Worm (Caenorhabditis elegans) whole organism, L4 larva: ENCODE data around the gene srg-5.

Experiments used
- R02D3.7 ChIP-seq: fragments of 150-350 bp; sonication (generic microtip); optimal IDR thresholded peaks from 3 replicates; lab custom pipeline; 2014; ENCODE audit warnings: missing biosample characterization, missing genetic modification characterization
- T20F7.1 ChIP-seq: fragments of 200-800 bp; sonication (Bioruptor generic); optimal IDR thresholded peaks from 2 replicates; lab custom pipeline; 2018; ENCODE audit warnings: mild to moderate bottlenecking, missing genetic modification characterization, missing compliant biosample characterization
- Y5F2A.4 ChIP-seq: fragments of 200-800 bp; sonication (Bioruptor generic); optimal IDR thresholded peaks from 2 replicates; lab custom pipeline; 2018; ENCODE audit warnings: mild to moderate bottlenecking, missing genetic modification characterization, missing compliant biosample characterization
- Y75B8A.6 ChIP-seq: fragments of 200-800 bp; sonication (Bioruptor generic); IDR thresholded peaks from 2 replicates; pipeline ENCODE4 v1.3.6; 2022; ENCODE audit warnings: missing genetic modification reagents, missing genetic modification characterization, missing compliant biosample characterization
- aha-1 ChIP-seq: fragments of 150-350 bp; peaks from one replicate; lab custom pipeline; 2014; ENCODE audit warnings: missing biosample characterization, missing genetic modification characterization
- ama-1 ChIP-seq: fragments of 150-350 bp; optimal IDR thresholded peaks from 2 replicates; lab custom pipeline; 2014; ENCODE audit warnings: inconsistent platforms, mixed read lengths
- attf-4 ChIP-seq: sonication (generic microtip); optimal IDR thresholded peaks from 3 replicates; lab custom pipeline; 2017; ENCODE audit warnings: missing biosample characterization, missing genetic modification characterization
- ceh-20 ChIP-seq: fragments of 200-800 bp; sonication (Bioruptor generic); IDR thresholded peaks from 2 replicates; pipeline ENCODE4 v1.3.6; 2022; ENCODE audit warnings: missing genetic modification reagents, missing genetic modification characterization, missing compliant biosample characterization
- ceh-28 ChIP-seq: fragments of 150-350 bp; optimal IDR thresholded peaks from 2 replicates; lab custom pipeline; 2014; ENCODE audit warnings: missing biosample characterization, missing genetic modification reagents, missing genetic modification characterization
- ceh-32 ChIP-seq: sonication (generic microtip); optimal IDR thresholded peaks from 2 replicates; lab custom pipeline; 2016; ENCODE audit warnings: mild to moderate bottlenecking, missing genetic modification characterization, missing compliant biosample characterization; ENCODE audit not compliant: poor library complexity
- ceh-44 ChIP-seq: fragments of 200-800 bp; sonication (Bioruptor generic); IDR thresholded peaks from 2 replicates; pipeline ENCODE4 v1.3.6; 2022; ENCODE audit warnings: missing genetic modification reagents, missing genetic modification characterization, missing compliant biosample characterization
- ceh-62 ChIP-seq: sonication (generic microtip); optimal IDR thresholded peaks from 2 replicates; lab custom pipeline; 2017; ENCODE audit warnings: missing biosample characterization, missing genetic modification characterization
- ces-1 ChIP-seq: fragments of 150-350 bp; sonication (generic microtip); optimal IDR thresholded peaks from 4 replicates; lab custom pipeline; 2014; ENCODE audit warnings: missing biosample characterization, missing genetic modification reagents, missing genetic modification characterization
- ctbp-1 ChIP-seq: fragments of 200-800 bp; sonication (Bioruptor generic); IDR thresholded peaks from 2 replicates; pipeline ENCODE4 v1.3.6; 2022; ENCODE audit warnings: missing genetic modification reagents, missing genetic modification characterization, missing compliant biosample characterization
- daf-16 ChIP-seq, 3 experiments: sonication (generic microtip); optimal IDR thresholded peaks; 2 replicates each; lab custom pipeline; 2016 to 2017; ENCODE audit warnings: missing genetic modification characterization in 3 of 3, missing genetic modification reagents in 3 of 3, mild to moderate bottlenecking in 2 of 3, missing compliant biosample characterization in 2 of 3, missing biosample characterization in 1 of 3, moderate library complexity in 1 of 3
- dmd-6 ChIP-seq: fragments of 200-800 bp; sonication (Bioruptor generic); IDR thresholded peaks from 2 replicates; pipeline ENCODE4 v1.3.6; 2022; ENCODE audit warnings: missing genetic modification reagents, missing genetic modification characterization, missing compliant biosample characterization
- dmd-8 ChIP-seq: fragments of 200-800 bp; sonication (Bioruptor generic); IDR thresholded peaks from 2 replicates; pipeline ENCODE4 v1.3.6; 2022; ENCODE audit warnings: missing genetic modification characterization, missing compliant biosample characterization
- duxl-1 ChIP-seq: sonication (generic microtip); optimal IDR thresholded peaks from 2 replicates; lab custom pipeline; 2016; ENCODE audit warnings: mild to moderate bottlenecking, missing genetic modification characterization, moderate library complexity, missing compliant biosample characterization; ENCODE audit not compliant: poor library complexity
- egl-27 ChIP-seq: sonication (generic microtip); optimal IDR thresholded peaks from 3 replicates; lab custom pipeline; 2017; ENCODE audit warnings: missing biosample characterization, missing genetic modification reagents, missing genetic modification characterization
- egl-43 ChIP-seq: fragments of 200-800 bp; sonication (Bioruptor generic); IDR thresholded peaks from 2 replicates; pipeline ENCODE4 v1.3.6; 2022; ENCODE audit warnings: missing genetic modification reagents, missing genetic modification characterization, missing compliant biosample characterization
- hlh-11 ChIP-seq: fragments of 200-800 bp; sonication (Bioruptor generic); optimal IDR thresholded peaks from 2 replicates; lab custom pipeline; 2018; ENCODE audit warnings: mild to moderate bottlenecking, missing genetic modification characterization, missing compliant biosample characterization
- hlh-30 ChIP-seq: sonication (generic microtip); optimal IDR thresholded peaks from 2 replicates; lab custom pipeline; 2017; ENCODE audit warnings: antibody characterized with exemption, mild to moderate bottlenecking, missing genetic modification characterization, missing compliant biosample characterization; ENCODE audit not compliant: insufficient read depth
- hmg-1.1 ChIP-seq: fragments of 200-800 bp; sonication (Bioruptor generic); IDR thresholded peaks from 2 replicates; pipeline ENCODE4 v1.3.6; 2022; ENCODE audit warnings: missing genetic modification reagents, missing genetic modification characterization, missing compliant biosample characterization
- jun-1 ChIP-seq: fragments of 150-350 bp; optimal IDR thresholded peaks from 2 replicates; lab custom pipeline; 2014; ENCODE audit warnings: missing biosample characterization, missing genetic modification reagents, missing genetic modification characterization
- lin-1 ChIP-seq: fragments of 200-800 bp; sonication (Bioruptor generic); IDR thresholded peaks from 2 replicates; pipeline ENCODE4 v1.3.6; 2022; ENCODE audit warnings: missing genetic modification reagents, missing genetic modification characterization, missing compliant biosample characterization
- lin-29 ChIP-seq: fragments of 200-800 bp; sonication (Bioruptor generic); IDR thresholded peaks from 2 replicates; pipeline ENCODE4 v1.3.6; 2022; ENCODE audit warnings: missing genetic modification reagents, missing genetic modification characterization, missing compliant biosample characterization
- lsy-2 ChIP-seq, 2 experiments: fragments of 150-350 bp in 1 of 2; sonication (generic microtip) in 1 of 2; optimal IDR thresholded peaks; 2 replicates each; lab custom pipeline; 2014 to 2017; ENCODE audit warnings: missing biosample characterization in 2 of 2, missing genetic modification characterization in 2 of 2
- madf-5 ChIP-seq, 2 experiments: fragments of 200-800 bp; sonication (Bioruptor generic); IDR thresholded peaks; 2 replicates each; pipeline ENCODE4 v1.3.6; 2022; ENCODE audit warnings: missing compliant biosample characterization in 2 of 2, missing genetic modification characterization in 2 of 2
- madf-9 ChIP-seq: fragments of 200-800 bp; sonication (Bioruptor generic); conservative IDR thresholded peaks from 2 replicates; pipeline ENCODE4 v1.3.6; 2022; ENCODE audit warnings: missing genetic modification reagents, missing genetic modification characterization, missing compliant biosample characterization
- mxl-3 ChIP-seq: fragments of 200-800 bp; sonication (Bioruptor generic); optimal IDR thresholded peaks from 2 replicates; lab custom pipeline; 2018; ENCODE audit warnings: mild to moderate bottlenecking, missing genetic modification characterization, missing compliant biosample characterization
- nhr-10 ChIP-seq: fragments of 150-350 bp; optimal IDR thresholded peaks from 2 replicates; lab custom pipeline; 2014; ENCODE audit warnings: missing biosample characterization, missing genetic modification characterization
- nhr-111 ChIP-seq: fragments of 200-800 bp; sonication (Bioruptor generic); optimal IDR thresholded peaks from 2 replicates; lab custom pipeline; 2018; ENCODE audit warnings: mild to moderate bottlenecking, missing genetic modification characterization, missing compliant biosample characterization
- nhr-237 ChIP-seq: sonication (generic microtip); optimal IDR thresholded peaks from 2 replicates; lab custom pipeline; 2017; ENCODE audit warnings: missing biosample characterization, missing genetic modification characterization
- nhr-25 ChIP-seq: sonication (generic microtip); optimal IDR thresholded peaks from 2 replicates; lab custom pipeline; 2017; ENCODE audit warnings: missing genetic modification characterization, mild to moderate bottlenecking, missing compliant biosample characterization, antibody characterized with exemption, moderate library complexity, borderline replicate concordance; ENCODE audit not compliant: insufficient read depth
- nhr-28 ChIP-seq: fragments of 150-350 bp; optimal IDR thresholded peaks from 2 replicates; lab custom pipeline; 2014; ENCODE audit warnings: missing biosample characterization, missing genetic modification characterization
- nhr-42 ChIP-seq: fragments of 200-800 bp; sonication (Bioruptor generic); IDR thresholded peaks from 2 replicates; pipeline ENCODE4 v1.3.6; 2022; ENCODE audit warnings: missing genetic modification characterization, missing compliant biosample characterization
- nhr-76 ChIP-seq: fragments of 150-350 bp; optimal IDR thresholded peaks from 2 replicates; lab custom pipeline; 2014; ENCODE audit warnings: missing biosample characterization, missing genetic modification characterization
- pha-4 ChIP-seq, 2 experiments: fragments of 150-350 bp in 1 of 2; fragments of 200-800 bp in 1 of 2; sonication (Bioruptor generic) in 1 of 2; IDR thresholded peaks in 1 of 2; optimal IDR thresholded peaks in 1 of 2; 2 replicates each; pipeline versions ENCODE4 v1.3.6 to Lab custom; 2014 to 2022; ENCODE audit warnings: missing genetic modification characterization in 2 of 2, missing genetic modification reagents in 2 of 2, missing biosample characterization in 1 of 2, missing compliant biosample characterization in 1 of 2
- php-3 ChIP-seq: fragments of 200-800 bp; sonication (Bioruptor generic); IDR thresholded peaks from 2 replicates; pipeline ENCODE4 v1.3.6; 2022; ENCODE audit warnings: missing genetic modification reagents, missing genetic modification characterization, missing compliant biosample characterization
- pqm-1 ChIP-seq: sonication (generic microtip); optimal IDR thresholded peaks from 2 replicates; lab custom pipeline; 2017; ENCODE audit warnings: missing biosample characterization, missing genetic modification characterization
- rbr-2 ChIP-seq: sonication (generic microtip); optimal IDR thresholded peaks from 2 replicates; lab custom pipeline; 2016; ENCODE audit warnings: missing genotype, missing genetic modification characterization, missing compliant biosample characterization
- sdz-12 ChIP-seq: fragments of 200-800 bp; sonication (Bioruptor generic); optimal IDR thresholded peaks from 2 replicates; lab custom pipeline; 2018; ENCODE audit warnings: mild to moderate bottlenecking, missing genetic modification characterization, missing compliant biosample characterization
- set-16 ChIP-seq: fragments of 200-800 bp; sonication (Bioruptor generic); IDR thresholded peaks from 2 replicates; pipeline ENCODE4 v1.3.6; 2022; ENCODE audit warnings: missing genetic modification reagents, missing genetic modification characterization, missing compliant biosample characterization
- skn-1 ChIP-seq: fragments of 150-350 bp; optimal IDR thresholded peaks from 2 replicates; lab custom pipeline; 2014; ENCODE audit warnings: missing biosample characterization, missing genetic modification characterization
- spr-1 ChIP-seq: sonication (generic microtip); optimal IDR thresholded peaks from 2 replicates; lab custom pipeline; 2016; ENCODE audit warnings: mild to moderate bottlenecking, missing genetic modification characterization, missing compliant biosample characterization
- spr-3 ChIP-seq: fragments of 200-800 bp; sonication (Bioruptor generic); optimal IDR thresholded peaks from 2 replicates; lab custom pipeline; 2018; ENCODE audit warnings: mild to moderate bottlenecking, missing genetic modification characterization, missing compliant biosample characterization
- tag-97 ChIP-seq: fragments of 200-800 bp; sonication (Bioruptor generic); IDR thresholded peaks from 2 replicates; pipeline ENCODE4 v1.3.6; 2022; ENCODE audit warnings: missing genetic modification characterization, missing compliant biosample characterization
- zfp-2 ChIP-seq: sonication (generic microtip); optimal IDR thresholded peaks from 2 replicates; lab custom pipeline; 2016; ENCODE audit warnings: mild to moderate bottlenecking, missing genetic modification characterization, missing compliant biosample characterization
- zfp-3 ChIP-seq: fragments of 200-800 bp; sonication (Bioruptor generic); conservative IDR thresholded peaks from 2 replicates; pipeline ENCODE4 v1.3.6; 2022; ENCODE audit warnings: missing genetic modification reagents, missing genetic modification characterization, missing compliant biosample characterization
- ztf-7 ChIP-seq: fragments of 150-350 bp; optimal IDR thresholded peaks from 2 replicates; lab custom pipeline; 2014; ENCODE audit warnings: missing biosample characterization, missing genetic modification characterization

The srg-5 gene

DNA sequence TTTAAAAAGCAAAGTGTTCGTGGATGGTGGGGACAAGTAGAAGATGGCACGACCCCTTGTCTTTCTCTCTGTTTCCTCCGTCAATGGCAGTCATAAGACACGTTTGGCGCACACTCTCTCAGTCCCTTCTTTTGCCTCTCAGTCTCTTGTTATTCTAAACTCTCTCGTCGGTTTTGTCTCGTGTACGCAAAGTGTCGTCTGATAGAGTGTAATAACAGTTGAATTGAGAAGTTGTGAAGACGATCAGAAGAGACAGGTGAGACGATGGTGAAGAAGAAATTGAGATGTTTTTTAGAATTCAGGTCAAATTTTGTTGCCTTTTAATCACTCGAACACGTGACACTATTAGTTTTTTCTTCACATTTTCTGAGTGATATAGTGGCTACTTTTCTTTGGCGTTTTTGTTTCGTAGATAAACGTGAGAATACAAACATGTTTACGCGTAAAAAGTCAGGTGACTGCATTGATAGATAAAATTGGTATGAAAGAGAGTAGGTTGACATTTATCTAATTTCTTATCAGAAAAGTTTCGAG lies 38.8 kb upstream of the srg-5 start, which contains the start of gene F47D12.9 (continued):
- TF ChIP-seq Y75B8A.6 (GFP tag; lab: Robert Waterston, UW) = no peak
- no peak for TF ChIP-seq egl-27 (tag; lab: Kevin White, UChicago)
- no peak for TF ChIP-seq dmd-8
- TF ChIP-seq attf-4 (tag; lab: Kevin White, UChicago) = no peak
- peak; percentile 82 for TF ChIP-seq php-3 (GFP tag; lab: Robert Waterston, UW)
- TF ChIP-seq skn-1 = no peak
- TF ChIP-seq ceh-28 = no peak
- peak; percentile 33 for TF ChIP-seq T20F7.1 (GFP tag; lab: Kevin White, UChicago)
- TF ChIP-seq egl-43 (GFP tag; lab: Robert Waterston, UW) = peak; percentile 56; the same call in 1 of the 2 replicates
- TF ChIP-seq ceh-62 (tag; lab: Kevin White, UChicago) = no peak
- TF ChIP-seq mxl-3 = peak; percentile 88
- no peak for TF ChIP-seq tag-97 (GFP tag; lab: Robert Waterston, UW)
- peak; percentile 51 for TF ChIP-seq ama-1 (lab: Kevin White, UChicago)
- no peak for TF ChIP-seq nhr-76 (tag; lab: Kevin White, UChicago)
- TF ChIP-seq daf-16 (GFP tag; optimal IDR thresholded peaks at IDR 0.05; lab: Kevin White, UChicago) = peak; percentile 73 to 93
- peak; percentile 92 for TF ChIP-seq daf-16 (tag; optimal IDR thresholded peaks at IDR 0.05; lab: Kevin White, UChicago)
- no peak for TF ChIP-seq ceh-32 (tag; lab: Kevin White, UChicago)
- peak; percentile 56 for TF ChIP-seq rbr-2 (tag; lab: Kevin White, UChicago)
- TF ChIP-seq pqm-1 (tag; lab: Kevin White, UChicago) = peak; percentile 45
- TF ChIP-seq nhr-28 (tag; lab: Kevin White, UChicago) = peak; percentile 84
- TF ChIP-seq dmd-6 (GFP tag; lab: Robert Waterston, UW) = peak; percentile 73; the same call in 1 of the 2 replicates
- TF ChIP-seq pha-4 (GFP tag; IDR thresholded peaks at IDR 0.05; lab: Robert Waterston, UW) = no peak
- peak; percentile 76 for TF ChIP-seq pha-4 (tag; optimal IDR thresholded peaks at IDR 0.05; lab: Kevin White, UChicago)
- peak; percentile 80 for TF ChIP-seq hmg-1.1 (GFP tag; lab: Robert Waterston, UW)
- TF ChIP-seq ces-1 (GFP tag; lab: Kevin White, UChicago) = no peak
- peak; percentile 4 for TF ChIP-seq ztf-7 (tag; lab: Kevin White, UChicago)
- TF ChIP-seq Y5F2A.4 (GFP tag; lab: Kevin White, UChicago) = no peak
- TF ChIP-seq jun-1 (tag; lab: Kevin White, UChicago) = peak; percentile 12
- TF ChIP-seq aha-1 = no peak
- no peak for TF ChIP-seq ctbp-1
- TF ChIP-seq nhr-111 = no peak
- peak; percentile 18; the same call in 1 of the 2 replicates for TF ChIP-seq set-16 (GFP tag; lab: Robert Waterston, UW)
- TF ChIP-seq nhr-25 = peak; percentile 46
- TF ChIP-seq madf-9 (GFP tag; lab: Robert Waterston, UW) = no peak
- no peak for TF ChIP-seq nhr-42 (GFP tag; lab: Robert Waterston, UW)
- TF ChIP-seq lin-1 = no peak
- TF ChIP-seq madf-5 (GFP tag; IDR thresholded peaks at IDR 0.05; lab: Robert Waterston, UW) = no peak
- TF ChIP-seq R02D3.7 (tag; lab: Kevin White, UChicago) = no peak
- 0 out of 2 replicates have a peak, but pooled peaks have one; percentile 5 for TF ChIP-seq zfp-3
- TF ChIP-seq lsy-2 (tag; optimal IDR thresholded peaks at IDR 0.05; lab: Kevin White, UChicago) = peak; percentile 59 to 84
- no peak for TF ChIP-seq sdz-12 (GFP tag; lab: Kevin White, UChicago)
- peak; percentile 98 for TF ChIP-seq hlh-30 (tag; lab: Kevin White, UChicago)
- no peak for TF ChIP-seq lin-29 (GFP tag; lab: Robert Waterston, UW)
- TF ChIP-seq ceh-20 (GFP tag; lab: Robert Waterston, UW) = peak; percentile 72
- no peak for TF ChIP-seq zfp-2 (tag; lab: Kevin White, UChicago)
- TF ChIP-seq hlh-11 = peak; percentile 90
- no peak for TF ChIP-seq nhr-237 (tag; lab: Kevin White, UChicago)
- TF ChIP-seq spr-1 (tag; lab: Kevin White, UChicago) = no peak
- TF ChIP-seq duxl-1 (tag; lab: Kevin White, UChicago) = no peak
- TF ChIP-seq spr-3 (GFP tag; lab: Kevin White, UChicago) = no peak
- TF ChIP-seq ceh-44 (GFP tag; lab: Robert Waterston, UW) = no peak
- no peak for TF ChIP-seq nhr-10 (tag; lab: Kevin White, UChicago)
